Worm (Caenorhabditis elegans): ENCODE measurements around the gene C46F11.5.

The C46F11.5 gene

DNA sequence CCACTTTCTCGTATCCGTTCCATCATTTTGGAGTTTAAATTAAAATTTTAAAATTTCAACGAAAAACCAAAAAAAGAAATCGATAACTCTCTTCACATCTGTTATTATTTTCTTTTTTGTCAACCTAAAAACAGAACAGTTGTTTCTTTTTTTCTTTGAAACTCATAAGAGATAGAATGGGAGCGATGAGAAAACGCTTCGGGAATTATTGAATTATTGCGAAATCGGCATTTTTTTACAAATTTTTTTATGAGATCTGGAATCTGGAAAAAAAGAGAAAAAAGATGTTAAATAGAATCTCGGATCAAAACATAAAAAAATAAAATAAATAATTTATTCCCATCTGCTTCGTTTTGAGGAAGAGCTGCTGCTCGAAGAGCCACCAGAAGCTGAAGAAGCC is at the start of gene C46F11.5:
Gene C46F11.5 (minus strand): TSS at position 128 of the 400 bp plus-strand sequence.
- TF ChIP-seq ama-1 (optimal IDR thresholded peaks at IDR 0.05) (no peak), F13C5.2 (tag; optimal IDR thresholded peaks at IDR 0.05) (no peak), flt-1 (GFP tag; IDR thresholded peaks at IDR 0.05) (no peak)

ce11 chrIII:3706586-3706985 is 49.2 kb upstream of the C46F11.5 start, which contains the start of gene dph-1:
dph-1 (plus strand) TSS chrIII:3706886.
- TF ChIP-seq ama-1 (optimal IDR thresholded peaks at IDR 0.05) (no peak), sea-1 (GFP tag; conservative IDR thresholded peaks at IDR 0.05) (no peak), scrt-1 (GFP tag; IDR thresholded peaks at IDR 0.05) (no peak), tbx-37 (GFP tag; conservative IDR thresholded peaks at IDR 0.05) (no peak), tbx-11 (GFP tag; IDR thresholded peaks at IDR 0.05) (no peak), tra-4 (tag; optimal IDR thresholded peaks at IDR 0.05) (no peak), hnd-1 (tag; optimal IDR thresholded peaks at IDR 0.05) (no peak), ceh-13 (GFP tag; optimal IDR thresholded peaks at IDR 0.05) (no peak)

DNA sequence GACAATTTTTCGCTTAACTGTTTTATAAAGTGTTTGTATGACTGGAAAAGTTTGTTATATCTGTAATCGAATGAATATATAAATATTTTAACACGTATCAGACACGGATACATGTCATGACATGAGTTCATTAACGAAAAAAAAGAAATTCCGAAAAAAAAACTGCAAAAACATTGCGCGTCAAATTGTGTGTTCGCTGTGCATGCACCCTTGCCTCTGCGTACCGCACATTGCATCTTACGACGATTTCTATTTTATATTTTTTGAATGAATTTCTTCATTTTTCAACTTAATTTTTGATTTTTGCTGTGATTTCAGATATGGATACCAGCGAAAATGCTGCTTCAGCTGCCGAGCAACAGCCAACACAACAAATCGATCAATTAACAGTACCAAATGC is 47.6 kb upstream of the C46F11.5 start, which contains the start of gene wdr-5.1:
Gene wdr-5.1 (plus strand): TSS at position 319 of the 400 bp plus-strand sequence.
- no peak for TF ChIP-seq hmbx-1 (tag; optimal IDR thresholded peaks at IDR 0.05)
- TF ChIP-seq hmg-4 (GFP tag; optimal IDR thresholded peaks at IDR 0.05): no peak
- no peak for TF ChIP-seq ets-7 (tag; optimal IDR thresholded peaks at IDR 0.05)

- no peak for TF ChIP-seq sea-1 (GFP tag; conservative IDR thresholded peaks at IDR 0.05)
- no peak for TF ChIP-seq ets-7 (tag; optimal IDR thresholded peaks at IDR 0.05)
- TF ChIP-seq tbx-37 (GFP tag; conservative IDR thresholded peaks at IDR 0.05): no peak
- no peak for TF ChIP-seq B0310.2 (tag; optimal IDR thresholded peaks at IDR 0.05)
- no peak for TF ChIP-seq flt-1 (GFP tag; IDR thresholded peaks at IDR 0.05)
- TF ChIP-seq ceh-36 (tag; optimal IDR thresholded peaks at IDR 0.05): no peak
- TF ChIP-seq hmg-4 (GFP tag; optimal IDR thresholded peaks at IDR 0.05): no peak
- TF ChIP-seq ceh-13 (GFP tag; optimal IDR thresholded peaks at IDR 0.05): no peak
- no peak for TF ChIP-seq hnd-1 (tag; optimal IDR thresholded peaks at IDR 0.05)
- TF ChIP-seq ama-1 (optimal IDR thresholded peaks at IDR 0.05): no peak
- TF ChIP-seq hmbx-1 (tag; optimal IDR thresholded peaks at IDR 0.05): no peak
- TF ChIP-seq aly-1 (tag; optimal IDR thresholded peaks at IDR 0.05): no peak
- no peak for TF ChIP-seq tra-4 (tag; optimal IDR thresholded peaks at IDR 0.05)
- no peak for TF ChIP-seq tbx-11 (GFP tag; IDR thresholded peaks at IDR 0.05)
- no peak for TF ChIP-seq scrt-1 (GFP tag; IDR thresholded peaks at IDR 0.05)
- TF ChIP-seq F13C5.2 (tag; optimal IDR thresholded peaks at IDR 0.05): no peak
- no peak for TF ChIP-seq pes-1 (GFP tag; IDR thresholded peaks at IDR 0.05)
These were observed 46.0 kb upstream of the C46F11.5 start, which contains the start of gene C14B1.3 for ce11 chrIII:3703397-3703796. C14B1.3 (plus strand) TSS chrIII:3703564.

ce11 chrIII:3701411-3702310 is 44.3 kb upstream of the C46F11.5 start, which contains the start of the genes pdi-1 and C14B1.2:
pdi-1 (minus strand) TSS chrIII:3701461.
C14B1.2 (plus strand) TSS chrIII:3702260.
- TF ChIP-seq F13C5.2 (tag; optimal IDR thresholded peaks at IDR 0.05) (no peak), hmg-4 (GFP tag; optimal IDR thresholded peaks at IDR 0.05) (peak; percentile 52)

DNA sequence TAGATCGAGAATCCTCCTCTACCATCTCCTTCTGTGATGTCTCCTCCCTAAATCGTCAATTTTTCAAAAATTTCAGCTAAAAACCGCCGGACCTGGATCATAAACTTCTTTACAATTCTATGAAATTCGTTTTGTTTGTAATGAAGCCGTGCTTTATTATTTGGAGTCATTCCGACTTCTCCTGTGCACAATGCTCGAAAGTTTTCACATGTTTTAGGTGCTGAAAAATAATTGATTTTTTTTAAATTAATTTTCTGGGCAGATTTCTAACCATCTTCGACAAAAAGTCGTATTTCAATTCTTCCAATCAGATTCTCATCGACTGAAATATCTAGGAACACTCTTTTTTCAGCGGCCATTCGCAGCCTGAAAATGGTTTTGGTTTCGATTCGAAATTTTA is 41.9 kb upstream of the C46F11.5 start, which contains the start of gene cyn-9:
Gene cyn-9 (minus strand): TSS at position 366 of the 400 bp plus-strand sequence.
- TF ChIP-seq sea-1 (GFP tag; conservative IDR thresholded peaks at IDR 0.05) (no peak), flt-1 (GFP tag; IDR thresholded peaks at IDR 0.05) (no peak), tbx-11 (GFP tag; IDR thresholded peaks at IDR 0.05) (no peak), pes-1 (GFP tag; IDR thresholded peaks at IDR 0.05) (no peak), ceh-36 (tag; optimal IDR thresholded peaks at IDR 0.05) (no peak), ceh-13 (GFP tag; optimal IDR thresholded peaks at IDR 0.05) (no peak), scrt-1 (GFP tag; IDR thresholded peaks at IDR 0.05) (no peak), hnd-1 (tag; optimal IDR thresholded peaks at IDR 0.05) (no peak), aly-1 (tag; optimal IDR thresholded peaks at IDR 0.05) (no peak), tra-4 (tag; optimal IDR thresholded peaks at IDR 0.05) (no peak), F13C5.2 (tag; optimal IDR thresholded peaks at IDR 0.05) (no peak), hmbx-1 (tag; optimal IDR thresholded peaks at IDR 0.05) (no peak), B0310.2 (tag; optimal IDR thresholded peaks at IDR 0.05) (no peak), hmg-4 (GFP tag; optimal IDR thresholded peaks at IDR 0.05) (no peak), tbx-37 (GFP tag; conservative IDR thresholded peaks at IDR 0.05) (no peak)

DNA sequence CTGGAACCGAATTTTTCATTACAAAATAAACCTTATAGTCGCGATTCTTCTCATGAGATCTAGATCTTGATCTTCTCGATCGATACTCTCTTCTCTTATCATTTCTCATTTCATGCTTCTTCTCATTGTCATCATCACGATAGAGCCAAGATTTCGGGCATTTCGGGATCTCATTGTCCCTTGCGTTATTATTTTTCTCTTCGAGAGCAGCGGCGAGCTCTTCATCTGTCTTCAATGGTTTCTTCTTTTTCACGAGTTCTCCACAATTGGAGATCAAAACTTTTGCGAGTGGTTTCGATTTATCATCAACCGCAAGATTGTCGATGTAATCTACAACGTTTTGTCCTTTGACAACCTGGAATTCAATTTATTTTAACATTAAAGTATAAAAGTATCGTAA is 41.0 kb upstream of the C46F11.5 start:
- TF ChIP-seq ama-1 (optimal IDR thresholded peaks at IDR 0.05) (no peak), pes-1 (GFP tag; IDR thresholded peaks at IDR 0.05) (no peak), ceh-13 (GFP tag; optimal IDR thresholded peaks at IDR 0.05) (no peak), tbx-37 (GFP tag; conservative IDR thresholded peaks at IDR 0.05) (no peak), hnd-1 (tag; optimal IDR thresholded peaks at IDR 0.05) (no peak), tbx-11 (GFP tag; IDR thresholded peaks at IDR 0.05) (no peak), F13C5.2 (tag; optimal IDR thresholded peaks at IDR 0.05) (no peak), ceh-36 (tag; optimal IDR thresholded peaks at IDR 0.05) (no peak), scrt-1 (GFP tag; IDR thresholded peaks at IDR 0.05) (no peak), hmbx-1 (tag; optimal IDR thresholded peaks at IDR 0.05) (no peak), hmg-4 (GFP tag; optimal IDR thresholded peaks at IDR 0.05) (no peak), sea-1 (GFP tag; conservative IDR thresholded peaks at IDR 0.05) (no peak), aly-1 (tag; optimal IDR thresholded peaks at IDR 0.05) (no peak), tra-4 (tag; optimal IDR thresholded peaks at IDR 0.05) (no peak), flt-1 (GFP tag; IDR thresholded peaks at IDR 0.05) (no peak), ets-7 (tag; optimal IDR thresholded peaks at IDR 0.05) (no peak), B0310.2 (tag; optimal IDR thresholded peaks at IDR 0.05) (no peak)
